Fruit fly (Drosophila melanogaster) Kc167 (cell line): Measurements from ENCODE around the gene CG42815.

Experiments
- Myc ChIP-seq: fragments of >200 bp; optimal IDR thresholded peaks from 2 replicates; lab custom pipeline; 2017; ENCODE audit warnings: missing external identifiers
- Sin3A ChIP-seq: fragments of >200 bp; optimal IDR thresholded peaks from 2 replicates; lab custom pipeline; 2018; ENCODE audit warnings: missing external identifiers
- psq ChIP-seq: fragments of >200 bp; optimal IDR thresholded peaks from 2 replicates; lab custom pipeline; 2017; ENCODE audit warnings: missing external identifiers
- ttk ChIP-seq: sonication (Bioruptor generic); optimal IDR thresholded peaks from 2 replicates; lab custom pipeline; 2017; ENCODE audit warnings: missing external identifiers

- TF ChIP-seq Sin3A (lab: Kevin White, UChicago) (no peak), Myc (lab: Kevin White, UChicago) (no peak), psq (lab: Kevin White, UChicago) (no peak), ttk (lab: Kevin White, UChicago) (no peak)
These were observed 219 bp downstream of the CG42815 start for dm6 chr3L:17791067-17791466.
